Fruit fly (Drosophila melanogaster) whole organism, prepupa: ENCODE data around the gene CG12278.

ENCODE experiments used
- CG10631 ChIP-seq: fragments of 200-800 bp; sonication (Bioruptor generic); optimal IDR thresholded peaks from 2 replicates; lab custom pipeline; 2016; ENCODE audit warnings: missing biosample characterization, missing genetic modification characterization
- CG6854 ChIP-seq: fragments of 200-800 bp; sonication (Bioruptor generic); optimal IDR thresholded peaks from 2 replicates; lab custom pipeline; 2017; ENCODE audit warnings: missing biosample characterization, mild to moderate bottlenecking, missing genetic modification characterization
- CG7368 ChIP-seq: fragments of 200-800 bp; sonication (Bioruptor generic); optimal IDR thresholded peaks from 3 replicates; lab custom pipeline; 2016; ENCODE audit warnings: missing biosample characterization, missing genetic modification characterization
- CG8119 ChIP-seq: fragments of 200-800 bp; sonication (Bioruptor generic); IDR thresholded peaks from 3 replicates; pipeline ENCODE4 v1.3.6; 2022; ENCODE audit warnings: missing biosample characterization, missing genetic modification characterization
- CG8319 ChIP-seq: fragments of 200-800 bp; sonication (Bioruptor generic); optimal IDR thresholded peaks from 3 replicates; lab custom pipeline; 2016; ENCODE audit warnings: missing biosample characterization, missing genetic modification characterization
- Gug ChIP-seq: fragments of 200-800 bp; sonication (Bioruptor generic); IDR thresholded peaks from 2 replicates; pipeline ENCODE4 v1.3.6; 2022; ENCODE audit warnings: missing biosample characterization, missing genetic modification characterization
- Lpt ChIP-seq: fragments of 200-800 bp; sonication (Bioruptor generic); optimal IDR thresholded peaks from 3 replicates; lab custom pipeline; 2016; ENCODE audit warnings: missing biosample characterization, missing genetic modification characterization
- acj6 ChIP-seq: fragments of 200-800 bp; sonication (Bioruptor generic); optimal IDR thresholded peaks from 3 replicates; lab custom pipeline; 2016; ENCODE audit warnings: missing biosample characterization, missing genetic modification characterization
- cyc ChIP-seq: fragments of 200-800 bp; sonication (Bioruptor generic); optimal IDR thresholded peaks from 3 replicates; lab custom pipeline; 2016; ENCODE audit warnings: missing biosample characterization, missing genetic modification characterization
- spab ChIP-seq: fragments of 200-800 bp; sonication (Bioruptor generic); optimal IDR thresholded peaks from 2 replicates; lab custom pipeline; 2017; ENCODE audit warnings: missing biosample characterization, mild to moderate bottlenecking, missing genetic modification characterization, missing genetic modification reagents
- svp ChIP-seq: fragments of 200-800 bp; sonication (Bioruptor generic); peaks from one replicate; lab custom pipeline; 2016; ENCODE audit warnings: missing biosample characterization, missing genetic modification characterization
- vri ChIP-seq: fragments of 200-800 bp; sonication (Bioruptor generic); optimal IDR thresholded peaks from 3 replicates; lab custom pipeline; 2016; ENCODE audit warnings: missing biosample characterization, mild to moderate bottlenecking, missing genetic modification characterization

dm6 chr3R:21089416-21089815, 45.5 kb downstream of the CG12278 start:
- peak; percentile 22 for TF ChIP-seq svp (GFP tag; lab: Kevin White, UChicago)
- TF ChIP-seq CG7368 (GFP tag; lab: Kevin White, UChicago), result peak; percentile 58
- no peak for TF ChIP-seq acj6 (GFP tag; lab: Kevin White, UChicago)
- peak; percentile 3 for TF ChIP-seq CG8319
- no peak for TF ChIP-seq Gug
- TF ChIP-seq cyc (GFP tag; lab: Kevin White, UChicago), result no peak
- TF ChIP-seq spab (GFP tag; lab: Kevin White, UChicago), result peak; percentile 24
- no peak for TF ChIP-seq Lpt (GFP tag; lab: Kevin White, UChicago)
- peak; percentile 56 for TF ChIP-seq CG6854 (GFP tag; lab: Kevin White, UChicago)
- TF ChIP-seq CG8119 (GFP tag; lab: Robert Waterston, UW), result no peak
- TF ChIP-seq CG10631 (GFP tag; lab: Kevin White, UChicago), result no peak
- TF ChIP-seq vri (GFP tag; lab: Kevin White, UChicago), result peak; percentile 18
